Fruit fly (Drosophila melanogaster) whole organism, prepupa: ENCODE data around the gene lds.

Experiments used
- Blimp-1 ChIP-seq: fragments of 200-800 bp; sonication (Bioruptor generic); optimal IDR thresholded peaks from 3 replicates; lab custom pipeline; 2017; ENCODE audit warnings: missing biosample characterization, missing genetic modification characterization, mild to moderate bottlenecking, moderate library complexity, missing genetic modification reagents
- CG10631 ChIP-seq: fragments of 200-800 bp; sonication (Bioruptor generic); optimal IDR thresholded peaks from 2 replicates; lab custom pipeline; 2016; ENCODE audit warnings: missing biosample characterization, missing genetic modification characterization
- CG10669 ChIP-seq: fragments of 200-800 bp; sonication (Bioruptor generic); optimal IDR thresholded peaks from 3 replicates; lab custom pipeline; 2018; ENCODE audit warnings: missing biosample characterization, mild to moderate bottlenecking, missing genetic modification characterization, moderate library complexity
- CG11294 ChIP-seq: fragments of 200-800 bp; sonication (Bioruptor generic); IDR thresholded peaks from 2 replicates; pipeline ENCODE4 v1.3.6; 2022; ENCODE audit warnings: missing biosample characterization, missing genetic modification characterization
- CG11762 ChIP-seq: fragments of 200-800 bp; sonication (Bioruptor generic); optimal IDR thresholded peaks from 3 replicates; lab custom pipeline; 2016; ENCODE audit warnings: missing biosample characterization, missing genetic modification characterization; ENCODE audit not compliant: insufficient read depth
- CG11902 ChIP-seq: fragments of 200-800 bp; sonication (Bioruptor generic); optimal IDR thresholded peaks from 3 replicates; lab custom pipeline; 2016; ENCODE audit warnings: missing biosample characterization, missing genetic modification characterization
- CG15336 ChIP-seq: fragments of 200-800 bp; sonication (Bioruptor generic); IDR thresholded peaks from 2 replicates; pipeline ENCODE4 v1.3.6; 2022; ENCODE audit warnings: missing biosample characterization, missing genetic modification characterization
- CG1621 ChIP-seq: fragments of 200-800 bp; sonication (Bioruptor generic); optimal IDR thresholded peaks from 3 replicates; lab custom pipeline; 2018; ENCODE audit warnings: missing biosample characterization, mild to moderate bottlenecking, missing genetic modification characterization
- CG16779 ChIP-seq: fragments of 200-800 bp; sonication (Bioruptor generic); optimal IDR thresholded peaks from 3 replicates; lab custom pipeline; 2017; ENCODE audit warnings: missing biosample characterization, mild to moderate bottlenecking, missing genetic modification characterization
- CG3032 ChIP-seq: fragments of 200-800 bp; optimal IDR thresholded peaks from 2 replicates; lab custom pipeline; 2019; ENCODE audit warnings: missing biosample characterization, mild to moderate bottlenecking, missing genetic modification characterization, moderate library complexity
- CG31627 ChIP-seq: fragments of 200-800 bp; sonication (Bioruptor generic); optimal IDR thresholded peaks from 3 replicates; lab custom pipeline; 2016; ENCODE audit warnings: missing biosample characterization, missing genetic modification characterization
- CG32006 ChIP-seq: fragments of 200-800 bp; sonication (Bioruptor generic); optimal IDR thresholded peaks from 3 replicates; lab custom pipeline; 2017; ENCODE audit warnings: missing biosample characterization, mild to moderate bottlenecking, missing genetic modification characterization
- CG34406 ChIP-seq: fragments of 200-800 bp; sonication (Bioruptor generic); optimal IDR thresholded peaks from 3 replicates; lab custom pipeline; 2016; ENCODE audit warnings: missing biosample characterization, missing genetic modification characterization
- CG3919 ChIP-seq: fragments of 200-800 bp; sonication (Bioruptor generic); optimal IDR thresholded peaks from 3 replicates; lab custom pipeline; 2016; ENCODE audit warnings: missing biosample characterization, missing genetic modification characterization
- CG4318 ChIP-seq: fragments of 200-800 bp; sonication (Bioruptor generic); optimal IDR thresholded peaks from 3 replicates; lab custom pipeline; 2017; ENCODE audit warnings: missing biosample characterization, mild to moderate bottlenecking, missing genetic modification characterization
- CG6163 ChIP-seq: fragments of 200-800 bp; sonication (Bioruptor generic); IDR thresholded peaks from 3 replicates; pipeline ENCODE4 v1.3.6; 2022; ENCODE audit warnings: missing biosample characterization, missing genetic modification characterization
- CG6276 ChIP-seq: fragments of 200-800 bp; sonication (Bioruptor generic); optimal IDR thresholded peaks from 2 replicates; lab custom pipeline; 2017; ENCODE audit warnings: missing biosample characterization, mild to moderate bottlenecking, missing genetic modification characterization
- CG6808 ChIP-seq: fragments of 200-800 bp; sonication (Bioruptor generic); optimal IDR thresholded peaks from 3 replicates; lab custom pipeline; 2017; ENCODE audit warnings: missing biosample characterization, missing genetic modification characterization, mild to moderate bottlenecking, moderate library complexity, missing genetic modification reagents
- CG6854 ChIP-seq: fragments of 200-800 bp; sonication (Bioruptor generic); optimal IDR thresholded peaks from 2 replicates; lab custom pipeline; 2017; ENCODE audit warnings: missing biosample characterization, mild to moderate bottlenecking, missing genetic modification characterization
- CG7368 ChIP-seq: fragments of 200-800 bp; sonication (Bioruptor generic); optimal IDR thresholded peaks from 3 replicates; lab custom pipeline; 2016; ENCODE audit warnings: missing biosample characterization, missing genetic modification characterization
- CG8319 ChIP-seq: fragments of 200-800 bp; sonication (Bioruptor generic); optimal IDR thresholded peaks from 3 replicates; lab custom pipeline; 2016; ENCODE audit warnings: missing biosample characterization, missing genetic modification characterization
- CG8632 ChIP-seq: fragments of 200-800 bp; sonication (Bioruptor generic); optimal IDR thresholded peaks from 3 replicates; lab custom pipeline; 2016; ENCODE audit warnings: missing biosample characterization, missing genetic modification characterization
- CG9139 ChIP-seq: fragments of 200-800 bp; sonication (Bioruptor generic); optimal IDR thresholded peaks from 3 replicates; lab custom pipeline; 2017; ENCODE audit warnings: missing biosample characterization, mild to moderate bottlenecking, missing genetic modification characterization
- Eip78C ChIP-seq: fragments of 200-800 bp; sonication (Bioruptor generic); peaks from one replicate; lab custom pipeline; 2016; ENCODE audit warnings: missing biosample characterization, missing genetic modification characterization
- Eip93F ChIP-seq: fragments of 200-800 bp; sonication (Bioruptor generic); optimal IDR thresholded peaks from 2 replicates; lab custom pipeline; 2016; ENCODE audit warnings: missing biosample characterization, mild to moderate bottlenecking, missing genetic modification characterization
- Ets21C ChIP-seq: fragments of 200-800 bp; sonication (Bioruptor generic); optimal IDR thresholded peaks from 3 replicates; lab custom pipeline; 2016; ENCODE audit warnings: missing biosample characterization, missing genetic modification characterization
- Ets96B ChIP-seq: fragments of 200-800 bp; optimal IDR thresholded peaks from 2 replicates; lab custom pipeline; 2019; ENCODE audit warnings: missing biosample characterization, mild to moderate bottlenecking, missing genetic modification characterization, moderate library complexity
- Gug ChIP-seq: fragments of 200-800 bp; sonication (Bioruptor generic); IDR thresholded peaks from 2 replicates; pipeline ENCODE4 v1.3.6; 2022; ENCODE audit warnings: missing biosample characterization, missing genetic modification characterization
- Hr38 ChIP-seq: sonication (Bioruptor generic); optimal IDR thresholded peaks from 2 replicates; lab custom pipeline; 2016; ENCODE audit warnings: missing biosample characterization, missing genetic modification characterization
- Hr39 ChIP-seq: fragments of 200-800 bp; sonication (Bioruptor generic); optimal IDR thresholded peaks from 2 replicates; lab custom pipeline; 2016; ENCODE audit warnings: missing biosample characterization, missing genetic modification characterization
- Hr4 ChIP-seq: fragments of 200-800 bp; sonication (Bioruptor generic); optimal IDR thresholded peaks from 3 replicates; lab custom pipeline; 2016; ENCODE audit warnings: missing biosample characterization, missing genetic modification characterization
- Lpt ChIP-seq: fragments of 200-800 bp; sonication (Bioruptor generic); optimal IDR thresholded peaks from 3 replicates; lab custom pipeline; 2016; ENCODE audit warnings: missing biosample characterization, missing genetic modification characterization
- Smox ChIP-seq: fragments of 200-800 bp; sonication (Bioruptor generic); optimal IDR thresholded peaks from 3 replicates; lab custom pipeline; 2016; ENCODE audit warnings: missing biosample characterization, missing genetic modification characterization
- Sox102F ChIP-seq: fragments of 200-800 bp; sonication (Bioruptor generic); optimal IDR thresholded peaks from 2 replicates; lab custom pipeline; 2016; ENCODE audit warnings: missing biosample characterization, mild to moderate bottlenecking, missing genetic modification characterization
- achi ChIP-seq: fragments of 200-800 bp; sonication (Bioruptor generic); optimal IDR thresholded peaks from 3 replicates; lab custom pipeline; 2016; ENCODE audit warnings: missing biosample characterization, missing genetic modification characterization
- acj6 ChIP-seq: fragments of 200-800 bp; sonication (Bioruptor generic); optimal IDR thresholded peaks from 3 replicates; lab custom pipeline; 2016; ENCODE audit warnings: missing biosample characterization, missing genetic modification characterization
- cyc ChIP-seq: fragments of 200-800 bp; sonication (Bioruptor generic); optimal IDR thresholded peaks from 3 replicates; lab custom pipeline; 2016; ENCODE audit warnings: missing biosample characterization, missing genetic modification characterization
- dac ChIP-seq: fragments of 200-800 bp; sonication (Bioruptor generic); optimal IDR thresholded peaks from 2 replicates; lab custom pipeline; 2017; ENCODE audit warnings: missing biosample characterization, mild to moderate bottlenecking, missing genetic modification characterization
- dsx ChIP-seq: fragments of 200-800 bp; optimal IDR thresholded peaks from 3 replicates; lab custom pipeline; 2019; ENCODE audit warnings: missing biosample characterization, mild to moderate bottlenecking, missing genetic modification characterization, moderate library complexity; ENCODE audit not compliant: poor library complexity, severe bottlenecking
- fd59A ChIP-seq: fragments of 200-800 bp; sonication (Bioruptor generic); optimal IDR thresholded peaks from 2 replicates; lab custom pipeline; 2017; ENCODE audit warnings: missing biosample characterization, mild to moderate bottlenecking, missing genetic modification characterization, missing genetic modification reagents
- fd85E ChIP-seq: fragments of 200-800 bp; sonication (Bioruptor generic); optimal IDR thresholded peaks from 3 replicates; lab custom pipeline; 2016; ENCODE audit warnings: missing biosample characterization, missing genetic modification characterization
- fkh ChIP-seq: fragments of 200-800 bp; sonication (Bioruptor generic); optimal IDR thresholded peaks from 3 replicates; lab custom pipeline; 2017; ENCODE audit warnings: missing biosample characterization, mild to moderate bottlenecking, missing genetic modification characterization, moderate library complexity
- lz ChIP-seq: fragments of 200-800 bp; sonication (Bioruptor generic); optimal IDR thresholded peaks from 3 replicates; lab custom pipeline; 2016; ENCODE audit warnings: missing biosample characterization, missing genetic modification characterization
- pdm3 ChIP-seq: fragments of 200-800 bp; sonication (Bioruptor generic); optimal IDR thresholded peaks from 3 replicates; lab custom pipeline; 2016; ENCODE audit warnings: missing biosample characterization, missing genetic modification characterization
- salr ChIP-seq, 2 experiments: fragments of 200-800 bp; sonication (Bioruptor generic); optimal IDR thresholded peaks; 3 replicates each; lab custom pipeline; 2016 to 2018; ENCODE audit warnings: missing biosample characterization in 2 of 2, missing genetic modification characterization in 2 of 2, mild to moderate bottlenecking in 1 of 2
- ss ChIP-seq, 2 experiments: fragments of 200-800 bp; sonication (Bioruptor generic); optimal IDR thresholded peaks; 2 replicates in 1 of 2; 3 replicates in 1 of 2; lab custom pipeline; 2017 to 2018; ENCODE audit warnings: mild to moderate bottlenecking in 2 of 2, missing biosample characterization in 2 of 2, missing genetic modification characterization in 2 of 2, moderate library complexity in 1 of 2
- svp ChIP-seq: fragments of 200-800 bp; sonication (Bioruptor generic); peaks from one replicate; lab custom pipeline; 2016; ENCODE audit warnings: missing biosample characterization, missing genetic modification characterization
- vri ChIP-seq: fragments of 200-800 bp; sonication (Bioruptor generic); optimal IDR thresholded peaks from 3 replicates; lab custom pipeline; 2016; ENCODE audit warnings: missing biosample characterization, mild to moderate bottlenecking, missing genetic modification characterization

Gene lds

dm6 chr3R:7936786-7937363 lies 16.6 kb downstream of the lds start:
- TF ChIP-seq svp (GFP tag; lab: Kevin White, UChicago) (no peak), Hr38 (GFP tag; lab: Kevin White, UChicago) (no peak), ss (GFP tag; optimal IDR thresholded peaks at IDR 0.05; lab: Kevin White, UChicago) (peak in 1 of 2 experiments; percentile 96), CG3919 (GFP tag; lab: Kevin White, UChicago) (peak; percentile 65), CG34406 (GFP tag; lab: Kevin White, UChicago) (no peak), dsx (peak; percentile 87), Sox102F (GFP tag; lab: Kevin White, UChicago) (no peak)
- TF ChIP-seq, all 60 proteins: peak for 3

- TF ChIP-seq CG11902 (GFP tag; lab: Kevin White, UChicago) (no peak), Hr39 (peak; percentile 6), Gug (no peak), Sox102F (GFP tag; lab: Kevin White, UChicago) (no peak), Ets21C (no peak), Eip78C (GFP tag; lab: Kevin White, UChicago) (peak; percentile 70), ss (GFP tag; optimal IDR thresholded peaks at IDR 0.05; lab: Kevin White, UChicago) (no peak), CG8632 (GFP tag; lab: Kevin White, UChicago) (no peak), dac (GFP tag; lab: Kevin White, UChicago) (no peak), CG15336 (GFP tag; lab: Robert Waterston, UW) (no peak), CG7368 (GFP tag; lab: Kevin White, UChicago) (no peak), cyc (GFP tag; lab: Kevin White, UChicago) (no peak), CG8319 (GFP tag; lab: Kevin White, UChicago) (no peak), Blimp-1 (peak; percentile 60), acj6 (GFP tag; lab: Kevin White, UChicago) (no peak), CG10669 (GFP tag; lab: Kevin White, UChicago) (peak; percentile 9), svp (GFP tag; lab: Kevin White, UChicago) (peak; percentile 59), CG32006 (peak; percentile 50), fd85E (GFP tag; lab: Kevin White, UChicago) (no peak), lz (GFP tag; lab: Kevin White, UChicago) (peak; percentile 18), CG6854 (GFP tag; lab: Kevin White, UChicago) (no peak), CG6276 (GFP tag; lab: Kevin White, UChicago) (no peak), Lpt (GFP tag; lab: Kevin White, UChicago) (no peak), CG31627 (GFP tag; lab: Kevin White, UChicago) (peak; percentile 12), dsx (peak; percentile 67), CG4318 (GFP tag; lab: Kevin White, UChicago) (no peak), CG6163 (GFP tag; lab: Robert Waterston, UW) (no peak), pdm3 (peak; percentile 31), CG11294 (GFP tag; lab: Robert Waterston, UW) (no peak), CG1621 (tag; lab: Kevin White, UChicago) (no peak), vri (GFP tag; lab: Kevin White, UChicago) (no peak), salr (GFP tag; optimal IDR thresholded peaks at IDR 0.05; lab: Kevin White, UChicago) (peak in 1 of 2 experiments; percentile 21), fd59A (GFP tag; lab: Kevin White, UChicago) (no peak), CG10631 (GFP tag; lab: Kevin White, UChicago) (peak; percentile 22), CG9139 (GFP tag; lab: Kevin White, UChicago) (no peak), CG3032 (no peak), achi (GFP tag; lab: Kevin White, UChicago) (peak; percentile 19), Eip93F (no peak), CG16779 (tag; lab: Kevin White, UChicago) (no peak), CG6808 (GFP tag; lab: Kevin White, UChicago) (no peak), fkh (GFP tag; lab: Kevin White, UChicago) (no peak), Hr4 (GFP tag; lab: Kevin White, UChicago) (peak; percentile 45), Ets96B (no peak), Smox (GFP tag; lab: Kevin White, UChicago) (no peak), CG11762 (GFP tag; lab: Kevin White, UChicago) (no peak)
Measured at dm6 chr3R:7944699-7945349, 24.6 kb downstream of the lds start.
